Fruit fly (Drosophila melanogaster) whole organism, prepupa: ENCODE data around the gene Es2.

Source experiments
- CG10631 ChIP-seq: fragments of 200-800 bp; sonication (Bioruptor generic); optimal IDR thresholded peaks from 2 replicates; lab custom pipeline; 2016; ENCODE audit warnings: missing biosample characterization, missing genetic modification characterization
- CG11762 ChIP-seq: fragments of 200-800 bp; sonication (Bioruptor generic); optimal IDR thresholded peaks from 3 replicates; lab custom pipeline; 2016; ENCODE audit warnings: missing biosample characterization, missing genetic modification characterization; ENCODE audit not compliant: insufficient read depth
- CG3032 ChIP-seq: fragments of 200-800 bp; optimal IDR thresholded peaks from 2 replicates; lab custom pipeline; 2019; ENCODE audit warnings: missing biosample characterization, mild to moderate bottlenecking, missing genetic modification characterization, moderate library complexity
- CG8119 ChIP-seq: fragments of 200-800 bp; sonication (Bioruptor generic); IDR thresholded peaks from 3 replicates; pipeline ENCODE4 v1.3.6; 2022; ENCODE audit warnings: missing biosample characterization, missing genetic modification characterization
- Lpt ChIP-seq: fragments of 200-800 bp; sonication (Bioruptor generic); optimal IDR thresholded peaks from 3 replicates; lab custom pipeline; 2016; ENCODE audit warnings: missing biosample characterization, missing genetic modification characterization

DNA sequence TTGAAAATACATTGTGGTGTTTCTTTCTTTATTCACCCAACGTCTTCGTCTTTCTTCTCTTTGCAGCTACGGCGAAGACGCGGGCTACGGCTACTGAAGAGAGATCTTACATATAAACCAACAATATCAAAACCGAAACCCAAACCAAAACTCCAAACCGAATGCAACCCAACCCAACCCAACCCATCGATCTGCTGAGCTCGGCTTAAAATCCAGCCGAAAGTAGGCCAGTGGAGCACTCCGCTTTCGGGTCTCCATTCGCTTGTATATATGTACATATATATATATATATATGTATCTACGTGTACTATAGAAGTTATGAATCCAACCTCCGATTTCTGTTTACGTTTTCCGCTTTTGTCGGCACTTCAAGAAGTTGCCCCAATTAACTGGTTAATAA lies 14.4 kb downstream of the Es2 start:
- no peak for TF ChIP-seq CG3032 (tag; lab: Kevin White, UChicago)
- TF ChIP-seq Lpt (GFP tag; lab: Kevin White, UChicago), result no peak
- TF ChIP-seq CG11762, result no peak
- no peak for TF ChIP-seq CG10631 (GFP tag; lab: Kevin White, UChicago)
- TF ChIP-seq CG8119 (GFP tag; lab: Robert Waterston, UW), result no peak
